Fruit fly (Drosophila melanogaster) whole organism, embryonic: Measurements from ENCODE around the gene Wbp2.

ENCODE experiments used
- BtbVII ChIP-seq: fragments of 200-800 bp; sonication (Bioruptor generic); optimal IDR thresholded peaks from 3 replicates; lab custom pipeline; 2017; ENCODE audit warnings: missing biosample characterization, mild to moderate bottlenecking, missing genetic modification characterization
- CG12071 ChIP-seq: fragments of 200-800 bp; sonication (Bioruptor generic); optimal IDR thresholded peaks from 3 replicates; lab custom pipeline; 2018; ENCODE audit warnings: missing biosample characterization, mild to moderate bottlenecking, missing genetic modification characterization
- CG12104 ChIP-seq: fragments of 200-800 bp; sonication (Bioruptor generic); optimal IDR thresholded peaks from 3 replicates; lab custom pipeline; 2016; ENCODE audit warnings: missing biosample characterization, missing genetic modification characterization
- CG13424 ChIP-seq: fragments of 200-800 bp; sonication (Bioruptor generic); optimal IDR thresholded peaks from 2 replicates; lab custom pipeline; 2019; ENCODE audit warnings: missing biosample characterization, mild to moderate bottlenecking, missing genetic modification characterization, moderate library complexity
- CG13624 ChIP-seq: fragments of 200-800 bp; sonication (Bioruptor generic); optimal IDR thresholded peaks from 2 replicates; lab custom pipeline; 2016; ENCODE audit warnings: missing biosample characterization, missing genetic modification characterization
- CG14014 ChIP-seq: fragments of 200-800 bp; sonication (Bioruptor generic); IDR thresholded peaks from 2 replicates; pipeline ENCODE4 v1.3.6; 2022; ENCODE audit warnings: missing biosample characterization, missing genetic modification characterization
- CG15269 ChIP-seq: fragments of 200-800 bp; sonication (Bioruptor generic); optimal IDR thresholded peaks from 2 replicates; lab custom pipeline; 2018; ENCODE audit warnings: missing biosample characterization, mild to moderate bottlenecking, missing genetic modification characterization, moderate library complexity
- CG15514 ChIP-seq: fragments of 200-800 bp; sonication (Bioruptor generic); optimal IDR thresholded peaks from 3 replicates; lab custom pipeline; 2017; ENCODE audit warnings: missing biosample characterization, missing genetic modification characterization, mild to moderate bottlenecking, moderate library complexity, missing genetic modification reagents
- CG16815 ChIP-seq: fragments of 200-800 bp; sonication (Bioruptor generic); optimal IDR thresholded peaks from 3 replicates; lab custom pipeline; 2017; ENCODE audit warnings: missing biosample characterization, mild to moderate bottlenecking, missing genetic modification characterization
- CG18262 ChIP-seq: fragments of 200-800 bp; optimal IDR thresholded peaks from 3 replicates; lab custom pipeline; 2019; ENCODE audit warnings: missing biosample characterization, mild to moderate bottlenecking, missing genetic modification characterization, moderate library complexity
- CG18619 ChIP-seq: fragments of 200-800 bp; sonication (Bioruptor generic); optimal IDR thresholded peaks from 3 replicates; lab custom pipeline; 2017; ENCODE audit warnings: missing biosample characterization, mild to moderate bottlenecking, missing genetic modification characterization
- CG30403 ChIP-seq: fragments of 200-800 bp; sonication (Bioruptor generic); optimal IDR thresholded peaks from 3 replicates; lab custom pipeline; 2016; ENCODE audit warnings: missing biosample characterization, missing genetic modification characterization
- CG31224 ChIP-seq: fragments of 200-800 bp; sonication (Bioruptor generic); IDR thresholded peaks from 2 replicates; pipeline ENCODE4 v1.3.6; 2022; ENCODE audit warnings: missing biosample characterization, missing genetic modification characterization
- CG3163 ChIP-seq: fragments of 200-800 bp; sonication (Bioruptor generic); optimal IDR thresholded peaks from 3 replicates; lab custom pipeline; 2016; ENCODE audit warnings: missing biosample characterization, missing genetic modification characterization
- CG32532 ChIP-seq: fragments of 200-800 bp; sonication (Bioruptor generic); IDR thresholded peaks from 2 replicates; pipeline ENCODE4 v1.3.6; 2022; ENCODE audit warnings: missing biosample characterization, missing genetic modification characterization
- CG33557 ChIP-seq: fragments of 200-800 bp; sonication (Bioruptor generic); optimal IDR thresholded peaks from 2 replicates; lab custom pipeline; 2019; ENCODE audit warnings: missing biosample characterization, mild to moderate bottlenecking, missing genetic modification characterization, moderate library complexity
- CG4328 ChIP-seq: fragments of 200-800 bp; sonication (Bioruptor generic); optimal IDR thresholded peaks from 3 replicates; lab custom pipeline; 2017; ENCODE audit warnings: missing biosample characterization, missing genetic modification reagents, missing genetic modification characterization
- CG6254 ChIP-seq: fragments of 200-800 bp; sonication (Bioruptor generic); optimal IDR thresholded peaks from 3 replicates; lab custom pipeline; 2017; ENCODE audit warnings: mild to moderate bottlenecking, missing biosample characterization, missing genetic modification reagents, missing genetic modification characterization
- CG8765 ChIP-seq: fragments of 200-800 bp; sonication (Bioruptor generic); IDR thresholded peaks from 2 replicates; pipeline ENCODE4 v1.3.6; 2022; ENCODE audit warnings: missing biosample characterization, missing genetic modification characterization
- CG9609 ChIP-seq: fragments of 200-800 bp; sonication (Bioruptor generic); optimal IDR thresholded peaks from 3 replicates; lab custom pipeline; 2016; ENCODE audit warnings: missing biosample characterization, missing genetic modification characterization
- Doc3 ChIP-seq: fragments of 200-800 bp; sonication (Bioruptor generic); IDR thresholded peaks from 3 replicates; pipeline ENCODE4 v1.3.6; 2022; ENCODE audit warnings: missing biosample characterization, missing genetic modification characterization; ENCODE audit not compliant: partially characterized antibody
- Hand ChIP-seq: fragments of 200-800 bp; sonication (Bioruptor generic); optimal IDR thresholded peaks from 2 replicates; lab custom pipeline; 2017; ENCODE audit warnings: mild to moderate bottlenecking, missing biosample characterization, missing genetic modification reagents, missing genetic modification characterization
- Hmx ChIP-seq: fragments of 200-800 bp; sonication (Bioruptor generic); optimal IDR thresholded peaks from 2 replicates; lab custom pipeline; 2016; ENCODE audit warnings: missing biosample characterization, missing genetic modification characterization
- Hr78 ChIP-seq, 2 experiments: fragments of 200-800 bp in 1 of 2; fragments of >200 bp in 1 of 2; sonication (Bioruptor generic) in 1 of 2; optimal IDR thresholded peaks; 2 replicates each; lab custom pipeline; 2017 to 2019; ENCODE audit warnings: missing biosample characterization in 2 of 2, missing genetic modification characterization in 2 of 2, mild to moderate bottlenecking in 1 of 2, moderate library complexity in 1 of 2
- Med ChIP-seq: fragments of 200-800 bp; sonication (Bioruptor generic); peaks from one replicate; lab custom pipeline; 2016; ENCODE audit warnings: missing biosample characterization, missing genetic modification characterization, mild to moderate bottlenecking, inconsistent platforms, moderate library complexity
- Meics ChIP-seq: fragments of 200-800 bp; sonication (Bioruptor generic); optimal IDR thresholded peaks from 2 replicates; lab custom pipeline; 2017; ENCODE audit warnings: missing biosample characterization, mild to moderate bottlenecking, missing genetic modification characterization
- NC2α ChIP-seq: fragments of 200-800 bp; sonication (Bioruptor generic); optimal IDR thresholded peaks from 2 replicates; lab custom pipeline; 2016; ENCODE audit warnings: missing biosample characterization, missing genetic modification characterization
- Neu2 ChIP-seq: fragments of 200-800 bp; sonication (Bioruptor generic); optimal IDR thresholded peaks from 3 replicates; lab custom pipeline; 2016; ENCODE audit warnings: missing biosample characterization, missing genetic modification characterization, borderline replicate concordance
- Nf-YA ChIP-seq: fragments of 200-800 bp; sonication (Bioruptor generic); IDR thresholded peaks from 2 replicates; pipeline ENCODE4 v1.3.6; 2022; ENCODE audit warnings: missing biosample characterization, missing genetic modification characterization
- Nf-YB ChIP-seq: fragments of 200-800 bp; sonication (Bioruptor generic); optimal IDR thresholded peaks from 3 replicates; lab custom pipeline; 2019; ENCODE audit warnings: missing biosample characterization, mild to moderate bottlenecking, missing genetic modification characterization, moderate library complexity
- Pdp1 ChIP-seq, 2 experiments: fragments of 200-800 bp; sonication (Bioruptor generic); optimal IDR thresholded peaks; 3 replicates each; lab custom pipeline; 2016; ENCODE audit warnings: missing biosample characterization in 2 of 2, missing genetic modification characterization in 2 of 2, mild to moderate bottlenecking in 1 of 2, moderate library complexity in 1 of 2
- Sry-δ ChIP-seq: fragments of 200-800 bp; sonication (Bioruptor generic); optimal IDR thresholded peaks from 2 replicates; lab custom pipeline; 2016; ENCODE audit warnings: missing biosample characterization, missing genetic modification characterization
- Vsx1 ChIP-seq: fragments of 200-800 bp; sonication (Bioruptor generic); optimal IDR thresholded peaks from 2 replicates; lab custom pipeline; 2017; ENCODE audit warnings: missing biosample characterization, mild to moderate bottlenecking, missing genetic modification characterization, missing genetic modification reagents
- crc ChIP-seq: fragments of 200-800 bp; sonication (Bioruptor generic); optimal IDR thresholded peaks from 2 replicates; lab custom pipeline; 2016; ENCODE audit warnings: missing biosample characterization, missing genetic modification characterization
- emc ChIP-seq: fragments of 200-800 bp; sonication (Bioruptor generic); optimal IDR thresholded peaks from 2 replicates; lab custom pipeline; 2016; ENCODE audit warnings: missing biosample characterization, missing genetic modification characterization
- gem ChIP-seq: fragments of 200-800 bp; sonication (Bioruptor generic); optimal IDR thresholded peaks from 2 replicates; lab custom pipeline; 2019; ENCODE audit warnings: missing biosample characterization, mild to moderate bottlenecking, missing genetic modification characterization, moderate library complexity
- gfzf ChIP-seq: fragments of 200-800 bp; sonication (Bioruptor generic); optimal IDR thresholded peaks from 2 replicates; lab custom pipeline; 2016; ENCODE audit warnings: missing biosample characterization, mild to moderate bottlenecking, missing genetic modification characterization, moderate library complexity
- ham ChIP-seq: fragments of 200-800 bp; sonication (Bioruptor generic); IDR thresholded peaks from 2 replicates; pipeline ENCODE4 v1.3.6; 2022; ENCODE audit warnings: missing biosample characterization, missing genetic modification characterization
- hb ChIP-seq: fragments of 200-800 bp; sonication (Bioruptor generic); IDR thresholded peaks from 3 replicates; pipeline ENCODE4 v1.3.6; 2022; ENCODE audit warnings: missing biosample characterization, missing genetic modification characterization; ENCODE audit not compliant: partially characterized antibody
- kay ChIP-seq: fragments of 200-800 bp; sonication (Bioruptor generic); optimal IDR thresholded peaks from 2 replicates; lab custom pipeline; 2016; ENCODE audit warnings: missing biosample characterization, missing genetic modification characterization
- ken ChIP-seq: fragments of 200-800 bp; sonication (Bioruptor generic); IDR thresholded peaks from 3 replicates; pipeline ENCODE4 v1.3.6; 2022; ENCODE audit warnings: missing biosample characterization, missing genetic modification characterization
- maf-S ChIP-seq: fragments of 200-800 bp; sonication (Bioruptor generic); optimal IDR thresholded peaks from 2 replicates; lab custom pipeline; 2016; ENCODE audit warnings: missing biosample characterization, missing genetic modification characterization
- nau ChIP-seq: fragments of 200-800 bp; sonication (Bioruptor generic); optimal IDR thresholded peaks from 3 replicates; lab custom pipeline; 2017; ENCODE audit warnings: missing biosample characterization, mild to moderate bottlenecking, missing genetic modification characterization, missing genetic modification reagents
- onecut ChIP-seq: fragments of 200-800 bp; sonication (Bioruptor generic); IDR thresholded peaks from 2 replicates; pipeline ENCODE4 v1.3.6; 2022; ENCODE audit warnings: missing biosample characterization, missing genetic modification characterization
- ranshi ChIP-seq: fragments of 200-800 bp; sonication (Bioruptor generic); IDR thresholded peaks from 2 replicates; pipeline ENCODE4 v1.3.6; 2022; ENCODE audit warnings: missing biosample characterization, missing genetic modification characterization
- repo ChIP-seq: fragments of 200-800 bp; sonication (Bioruptor generic); optimal IDR thresholded peaks from 2 replicates; lab custom pipeline; 2016; ENCODE audit warnings: missing biosample characterization, missing genetic modification characterization
- ssp ChIP-seq: fragments of 200-800 bp; sonication (Bioruptor generic); IDR thresholded peaks from 2 replicates; pipeline ENCODE4 v1.3.6; 2022; ENCODE audit warnings: missing biosample characterization, missing genetic modification characterization
- tap ChIP-seq: fragments of 200-800 bp; optimal IDR thresholded peaks from 3 replicates; lab custom pipeline; 2019; ENCODE audit warnings: missing biosample characterization, mild to moderate bottlenecking, missing genetic modification characterization, moderate library complexity
- zen2 ChIP-seq: fragments of 200-800 bp; sonication (Bioruptor generic); IDR thresholded peaks from 3 replicates; pipeline ENCODE4 v1.3.6; 2022; ENCODE audit warnings: missing biosample characterization, missing genetic modification characterization; ENCODE audit not compliant: partially characterized antibody

Gene Wbp2

dm6 chr3L:12831290-12831952, 18.5 kb upstream of the Wbp2 start (continued):
- peak; percentile 49 for TF ChIP-seq CG9609 (GFP tag; lab: Kevin White, UChicago)
- TF ChIP-seq NC2α: no peak
- TF ChIP-seq ham (GFP tag; lab: Robert Waterston, UW): 0 out of 2 replicates have a peak, but pooled peaks have one; percentile 26
- no peak for TF ChIP-seq Hr78 (GFP tag; optimal IDR thresholded peaks at IDR 0.05; lab: Kevin White, UChicago)
- peak; percentile 72 for TF ChIP-seq Med (GFP tag; lab: Kevin White, UChicago)
- TF ChIP-seq CG16815: peak; percentile 35
- peak; percentile 26 for TF ChIP-seq crc (GFP tag; lab: Kevin White, UChicago)
- TF ChIP-seq Vsx1 (GFP tag; lab: Kevin White, UChicago): no peak
- TF ChIP-seq repo (GFP tag; lab: Kevin White, UChicago): no peak
- TF ChIP-seq Hand (GFP tag; lab: Kevin White, UChicago): peak; percentile 36
- TF ChIP-seq tap (tag; lab: Kevin White, UChicago): peak; percentile 7
- peak; percentile 40 for TF ChIP-seq BtbVII (GFP tag; lab: Kevin White, UChicago)
- TF ChIP-seq CG30403: peak; percentile 74
- TF ChIP-seq nau (GFP tag; lab: Kevin White, UChicago): peak; percentile 44
- peak; percentile 75 for TF ChIP-seq gem (tag; lab: Kevin White, UChicago)
- peak; percentile 61; the same call in 1 of the 2 replicates for TF ChIP-seq CG32532 (GFP tag; lab: Robert Waterston, UW)
- TF ChIP-seq hb (GFP tag; lab: Robert Waterston, UW): no peak
- TF ChIP-seq onecut: no peak
- peak; percentile 45 for TF ChIP-seq CG13424 (tag; lab: Kevin White, UChicago)
- no peak for TF ChIP-seq CG12104 (GFP tag; lab: Kevin White, UChicago)
- peak; percentile 56; the same call in 1 of the 2 replicates for TF ChIP-seq ranshi
- TF ChIP-seq Meics (GFP tag; lab: Kevin White, UChicago): peak; percentile 54
- TF ChIP-seq Nf-YB (GFP tag; lab: Kevin White, UChicago): no peak
- TF ChIP-seq Pdp1 (GFP tag; optimal IDR thresholded peaks at IDR 0.05; lab: Kevin White, UChicago): peak in 1 of 2 experiments; percentile 27
- TF ChIP-seq CG18619 (GFP tag; lab: Kevin White, UChicago): peak; percentile 58
- no peak for TF ChIP-seq Neu2 (GFP tag; lab: Kevin White, UChicago)
- TF ChIP-seq maf-S (GFP tag; lab: Kevin White, UChicago): no peak
- peak; percentile 22; the same call in 1 of the 2 replicates for TF ChIP-seq CG31224 (GFP tag; lab: Robert Waterston, UW)
- no peak for TF ChIP-seq CG4328 (GFP tag; lab: Kevin White, UChicago)
- TF ChIP-seq ken (GFP tag; lab: Robert Waterston, UW): peak; percentile 39; the same call in 1 of the 3 replicates
- TF ChIP-seq CG33557 (GFP tag; lab: Kevin White, UChicago): no peak
- no peak for TF ChIP-seq ssp
- TF ChIP-seq CG15514: peak; percentile 28
- no peak for TF ChIP-seq Nf-YA (GFP tag; lab: Robert Waterston, UW)
- no peak for TF ChIP-seq emc
- TF ChIP-seq Doc3 (GFP tag; lab: Robert Waterston, UW): no peak
- TF ChIP-seq gfzf: no peak
- TF ChIP-seq CG6254 (GFP tag; lab: Kevin White, UChicago): no peak
- TF ChIP-seq Hmx (GFP tag; lab: Kevin White, UChicago): no peak
- TF ChIP-seq CG18262: peak; percentile 43
- no peak for TF ChIP-seq kay
- 0 out of 2 replicates have a peak, but pooled peaks have one; percentile 13 for TF ChIP-seq CG14014
- TF ChIP-seq CG12071 (GFP tag; lab: Kevin White, UChicago): no peak
- no peak for TF ChIP-seq CG3163 (GFP tag; lab: Kevin White, UChicago)
- peak; percentile 45 for TF ChIP-seq CG13624 (GFP tag; lab: Kevin White, UChicago)
- TF ChIP-seq CG8765 (GFP tag; lab: Robert Waterston, UW): no peak
- TF ChIP-seq CG15269 (tag; lab: Kevin White, UChicago): peak; percentile 70
- TF ChIP-seq zen2 (GFP tag; lab: Robert Waterston, UW): no peak
- no peak for TF ChIP-seq Sry-δ (GFP tag; lab: Kevin White, UChicago)
